Fruit fly (Drosophila melanogaster) whole organism, embryonic: ENCODE data around the gene CG42726.

Experiments
- CG33213 ChIP-seq: fragments of 200-800 bp; sonication (Bioruptor generic); optimal IDR thresholded peaks from 3 replicates; lab custom pipeline; 2016; ENCODE audit warnings: missing biosample characterization, missing genetic modification characterization
- CG7987 ChIP-seq: fragments of 200-800 bp; sonication (Bioruptor generic); optimal IDR thresholded peaks from 2 replicates; lab custom pipeline; 2018; ENCODE audit warnings: missing biosample characterization, mild to moderate bottlenecking, missing genetic modification characterization, moderate library complexity
- ara ChIP-seq: fragments of 200-800 bp; sonication (Bioruptor generic); IDR thresholded peaks from 2 replicates; pipeline ENCODE4 v1.3.6; 2022; ENCODE audit warnings: missing biosample characterization, missing genetic modification characterization
- gsb ChIP-seq: fragments of 200-800 bp; sonication (Bioruptor generic); IDR thresholded peaks from 2 replicates; pipeline ENCODE4 v1.3.6; 2022; ENCODE audit warnings: missing biosample characterization, missing genetic modification characterization

DNA sequence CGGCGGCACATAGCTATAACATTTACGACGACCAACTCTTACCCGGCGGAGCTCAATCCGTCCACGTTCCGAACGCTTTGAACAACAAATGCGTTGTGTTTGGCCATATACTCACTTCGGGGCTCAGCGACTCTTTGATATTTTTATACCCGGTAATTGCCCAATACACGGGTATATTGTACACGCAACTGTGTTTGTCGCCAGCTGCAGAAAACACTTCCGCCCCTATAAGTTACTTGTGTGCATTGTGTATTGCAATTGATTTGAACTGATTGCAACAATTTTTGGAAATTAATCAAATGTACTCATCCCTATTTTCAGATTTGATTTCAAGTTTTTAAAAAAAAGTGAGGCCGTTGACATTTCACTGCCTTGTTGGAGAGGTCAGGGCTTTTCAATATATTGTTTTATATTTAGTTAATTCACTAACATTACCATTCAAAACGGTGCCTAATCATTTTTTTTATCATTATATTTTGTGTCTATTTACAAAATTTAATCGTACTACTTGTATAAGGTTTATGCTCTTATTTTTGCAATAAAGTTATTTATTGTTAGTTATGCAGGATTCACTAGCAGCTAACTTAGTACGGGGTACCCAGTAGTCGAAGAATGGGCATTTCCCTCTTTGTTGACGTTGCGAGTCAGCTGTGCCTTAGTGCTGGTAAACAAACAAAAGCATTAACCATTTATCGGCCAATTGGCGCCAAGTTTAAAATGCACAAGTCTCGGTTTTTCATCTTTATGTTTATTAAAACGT, 4.7 kb upstream of the CG42726 start, which contains the start of gene Nagk:
- TF ChIP-seq CG7987 (no peak), CG33213 (peak; percentile 29), gsb (no peak), ara (GFP tag; lab: Robert Waterston, UW) (no peak)
